Worm (Caenorhabditis elegans): ENCODE results near the gene C28D4.8.

DNA sequence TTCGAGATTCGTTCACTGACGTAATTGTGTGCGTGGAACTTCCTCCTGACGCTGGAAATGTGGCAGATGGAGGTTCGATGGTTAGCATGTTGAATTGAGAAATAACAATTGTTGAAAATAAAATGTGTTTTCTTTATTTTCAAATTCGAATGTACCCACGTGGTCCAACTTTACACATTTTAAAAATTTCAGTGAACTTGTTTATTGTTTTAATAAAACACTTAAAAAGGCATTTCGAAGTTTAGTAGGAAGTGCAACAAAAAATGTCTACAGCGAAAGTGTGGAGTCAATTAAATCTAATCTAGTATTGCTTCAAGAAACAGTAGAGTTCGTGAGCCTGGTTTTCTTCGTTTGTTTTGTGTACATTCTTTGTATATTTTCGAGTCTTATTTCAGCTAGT is 18.0 kb upstream of the C28D4.8 start, which contains the start of gene ssp-36:
- TF ChIP-seq W03F9.2 (tag; optimal IDR thresholded peaks at IDR 0.05) (no peak), dao-5 (tag; optimal IDR thresholded peaks at IDR 0.05) (no peak), him-1 (tag; optimal IDR thresholded peaks at IDR 0.05) (no peak)
